Fruit fly (Drosophila melanogaster): ENCODE measurements around the gene CG43348.

dm6 chr2L:1217892-1218473 is 18.8 kb downstream of the CG43348 start:
- TF ChIP-seq CG17806 (tag; optimal IDR thresholded peaks at IDR 0.05) = no peak
- no peak for TF ChIP-seq Ets98B (GFP tag; IDR thresholded peaks at IDR 0.05)
- TF ChIP-seq CG15710 (tag; optimal IDR thresholded peaks at IDR 0.05) = no peak
- TF ChIP-seq EcR (GFP tag; optimal IDR thresholded peaks at IDR 0.05) = no peak
- no peak for TF ChIP-seq rn (GFP tag; IDR thresholded peaks at IDR 0.05)
- no peak for TF ChIP-seq CG9948 (tag; optimal IDR thresholded peaks at IDR 0.05)
- no peak for TF ChIP-seq D1 (tag; optimal IDR thresholded peaks at IDR 0.05)
- TF ChIP-seq CG8159 (tag; optimal IDR thresholded peaks at IDR 0.05) = no peak
- no peak for TF ChIP-seq CG32121 (GFP tag; IDR thresholded peaks at IDR 0.05)

All from whole organism, pupa.